Fruit fly (Drosophila melanogaster) whole organism, wandering third instar larva: Measurements from ENCODE around the gene Sb.
A peak's percentile ranks its signal among the peaks of the same experiment; 100 is the strongest.

Source experiments
- CrebA ChIP-seq: fragments of 200-800 bp; sonication (Bioruptor generic); optimal IDR thresholded peaks from 2 replicates; lab custom pipeline; 2016; ENCODE audit warnings: missing biosample characterization, mild to moderate bottlenecking, missing genetic modification characterization, borderline replicate concordance
- Rel ChIP-seq, 2 experiments: fragments of 200-800 bp; sonication (Bioruptor generic) in 1 of 2; optimal IDR thresholded peaks; 2 replicates in 1 of 2; 3 replicates in 1 of 2; lab custom pipeline; 2016 to 2019; ENCODE audit warnings: mild to moderate bottlenecking in 2 of 2, missing biosample characterization in 2 of 2, missing genetic modification characterization in 2 of 2, moderate library complexity in 1 of 2
- Vsx2 ChIP-seq: fragments of 200-300, 225-300 bp; sonication (Bioruptor generic); optimal IDR thresholded peaks from 2 replicates; lab custom pipeline; 2018; ENCODE audit warnings: missing biosample characterization, missing genetic modification characterization; ENCODE audit not compliant: partially characterized antibody
- dl ChIP-seq, 2 experiments: fragments of 175-275, 200-275 bp in 1 of 2; fragments of 200-275 bp in 1 of 2; sonication (Bioruptor generic); optimal IDR thresholded peaks; lab custom pipeline; 2018; ENCODE audit warnings: mild to moderate bottlenecking in 2 of 2, missing biosample characterization in 2 of 2, missing genetic modification characterization in 2 of 2, moderate library complexity in 2 of 2; ENCODE audit not compliant: partially characterized antibody in 2 of 2, insufficient read depth in 1 of 2
- dsf ChIP-seq: sonication (Bioruptor generic); optimal IDR thresholded peaks from 2 replicates; lab custom pipeline; 2016; ENCODE audit warnings: missing biosample characterization, missing genetic modification characterization, borderline replicate concordance
- h ChIP-seq: fragments of 200-800 bp; sonication (Bioruptor generic); optimal IDR thresholded peaks from 3 replicates; lab custom pipeline; 2016; ENCODE audit warnings: missing biosample characterization, mild to moderate bottlenecking, missing genetic modification characterization
- psq ChIP-seq: fragments of 200-800 bp; sonication (Bioruptor generic); optimal IDR thresholded peaks from 3 replicates; lab custom pipeline; 2017; ENCODE audit warnings: missing biosample characterization, mild to moderate bottlenecking, missing genetic modification characterization, moderate library complexity
- usp ChIP-seq: fragments of >200 bp; optimal IDR thresholded peaks from 2 replicates; lab custom pipeline; 2017; ENCODE audit warnings: missing biosample characterization, missing genetic modification characterization

- TF ChIP-seq CrebA: peak; percentile 14
- TF ChIP-seq usp (GFP tag; lab: Kevin White, UChicago): no peak
- TF ChIP-seq Vsx2 (GFP tag; lab: Kevin White, UChicago): no peak
- no peak for TF ChIP-seq dl (GFP tag; optimal IDR thresholded peaks at IDR 0.05; lab: Kevin White, UChicago; ENCODE audit: insufficient read depth in 1 of 2, partially characterized antibody in 2 of 2)
- TF ChIP-seq psq (GFP tag; lab: Kevin White, UChicago): peak; percentile 39
- TF ChIP-seq dsf (GFP tag; lab: Kevin White, UChicago): no peak
- TF ChIP-seq Rel (GFP tag; optimal IDR thresholded peaks at IDR 0.05; lab: Kevin White, UChicago): peak; percentile 13
- TF ChIP-seq Rel (tag; optimal IDR thresholded peaks at IDR 0.05; lab: Kevin White, UChicago): peak; percentile 40
- peak; percentile 12 for TF ChIP-seq h (GFP tag; lab: Kevin White, UChicago)
These were observed 38.3 kb downstream of the Sb start for dm6 chr3R:16154263-16154662.
